Fruit fly (Drosophila melanogaster) whole organism, embryonic: Measurements from ENCODE around the gene Ugt36F1.

Experiments
- BEAF-32 ChIP-seq: fragments of 200-800 bp; sonication (Bioruptor generic); optimal IDR thresholded peaks from 3 replicates; lab custom pipeline; 2017; ENCODE audit warnings: missing biosample characterization, missing genetic modification characterization, mild to moderate bottlenecking, moderate library complexity, missing genetic modification reagents
- Blimp-1 ChIP-seq: fragments of 200-800 bp; sonication (Bioruptor generic); optimal IDR thresholded peaks from 3 replicates; lab custom pipeline; 2018; ENCODE audit warnings: missing biosample characterization, missing genetic modification characterization, mild to moderate bottlenecking, moderate library complexity, missing genetic modification reagents
- Bteb2 ChIP-seq: fragments of 200-800 bp; sonication (Bioruptor generic); optimal IDR thresholded peaks from 2 replicates; lab custom pipeline; 2016; ENCODE audit warnings: missing biosample characterization, missing genetic modification characterization
- CG10147 ChIP-seq: fragments of 200-800 bp; sonication (Bioruptor generic); optimal IDR thresholded peaks from 2 replicates; lab custom pipeline; 2019; ENCODE audit warnings: missing biosample characterization, mild to moderate bottlenecking, missing genetic modification characterization, moderate library complexity
- CG10366 ChIP-seq: fragments of 200-800 bp; sonication (Bioruptor generic); IDR thresholded peaks from 2 replicates; pipeline ENCODE4 v1.3.6; 2022; ENCODE audit warnings: missing biosample characterization, missing genetic modification characterization
- CG11560 ChIP-seq: fragments of 200-800 bp; sonication (Bioruptor generic); IDR thresholded peaks from 3 replicates; pipeline ENCODE4 v1.3.6; 2022; ENCODE audit warnings: missing biosample characterization, missing genetic modification characterization
- CG13296 ChIP-seq: fragments of 200-800 bp; sonication (Bioruptor generic); optimal IDR thresholded peaks from 3 replicates; lab custom pipeline; 2018; ENCODE audit warnings: missing biosample characterization, mild to moderate bottlenecking, missing genetic modification characterization
- CG13424 ChIP-seq: fragments of 200-800 bp; sonication (Bioruptor generic); optimal IDR thresholded peaks from 2 replicates; lab custom pipeline; 2019; ENCODE audit warnings: missing biosample characterization, mild to moderate bottlenecking, missing genetic modification characterization, moderate library complexity
- CG13775 ChIP-seq: fragments of 200-800 bp; sonication (Bioruptor generic); optimal IDR thresholded peaks from 3 replicates; lab custom pipeline; 2017; ENCODE audit warnings: missing biosample characterization, mild to moderate bottlenecking, missing genetic modification characterization
- CG15011 ChIP-seq: fragments of 200-800 bp; sonication (Bioruptor generic); optimal IDR thresholded peaks from 3 replicates; lab custom pipeline; 2018; ENCODE audit warnings: missing biosample characterization, mild to moderate bottlenecking, missing genetic modification characterization
- CG17612 ChIP-seq: fragments of 200-800 bp; sonication (Bioruptor generic); IDR thresholded peaks from 2 replicates; pipeline ENCODE4 v1.3.6; 2022; ENCODE audit warnings: missing biosample characterization, missing genetic modification characterization
- CG18262 ChIP-seq: fragments of 200-800 bp; optimal IDR thresholded peaks from 3 replicates; lab custom pipeline; 2019; ENCODE audit warnings: missing biosample characterization, mild to moderate bottlenecking, missing genetic modification characterization, moderate library complexity
- CG1832 ChIP-seq: fragments of 200-800 bp; sonication (Bioruptor generic); optimal IDR thresholded peaks from 2 replicates; lab custom pipeline; 2017; ENCODE audit warnings: missing biosample characterization, mild to moderate bottlenecking, missing genetic modification characterization, inconsistent platforms
- CG2120 ChIP-seq: fragments of 200-800 bp; sonication (Bioruptor generic); optimal IDR thresholded peaks from 3 replicates; lab custom pipeline; 2016; ENCODE audit warnings: missing biosample characterization, missing genetic modification characterization
- CG30431 ChIP-seq: fragments of 200-800 bp; sonication (Bioruptor generic); optimal IDR thresholded peaks from 2 replicates; lab custom pipeline; 2017; ENCODE audit warnings: missing biosample characterization, missing genetic modification characterization
- CG31224 ChIP-seq: fragments of 200-800 bp; sonication (Bioruptor generic); IDR thresholded peaks from 2 replicates; pipeline ENCODE4 v1.3.6; 2022; ENCODE audit warnings: missing biosample characterization, missing genetic modification characterization
- CG34422 ChIP-seq: fragments of 200-800 bp; sonication (Bioruptor generic); IDR thresholded peaks from 3 replicates; pipeline ENCODE4 v1.3.6; 2022; ENCODE audit warnings: missing biosample characterization, missing genetic modification characterization
- CG4282 ChIP-seq: fragments of 200-800 bp; sonication (Bioruptor generic); optimal IDR thresholded peaks from 2 replicates; lab custom pipeline; 2016; ENCODE audit warnings: missing biosample characterization, missing genetic modification characterization
- CG4328 ChIP-seq: fragments of 200-800 bp; sonication (Bioruptor generic); optimal IDR thresholded peaks from 3 replicates; lab custom pipeline; 2017; ENCODE audit warnings: missing biosample characterization, missing genetic modification reagents, missing genetic modification characterization
- CG43689 ChIP-seq: fragments of 200-800 bp; sonication (Bioruptor generic); IDR thresholded peaks from 2 replicates; pipeline ENCODE4 v1.3.6; 2022; ENCODE audit warnings: missing biosample characterization, missing genetic modification characterization
- CG4730 ChIP-seq: fragments of 200-800 bp; sonication (Bioruptor generic); IDR thresholded peaks from 2 replicates; pipeline ENCODE4 v1.3.6; 2022; ENCODE audit warnings: missing biosample characterization, missing genetic modification characterization
- CG5953 ChIP-seq: fragments of 200-800 bp; sonication (Bioruptor generic); IDR thresholded peaks from 2 replicates; pipeline ENCODE4 v1.3.6; 2022; ENCODE audit warnings: missing biosample characterization, missing genetic modification characterization
- CG7963 ChIP-seq: fragments of 200-800 bp; sonication (Bioruptor generic); IDR thresholded peaks from 3 replicates; pipeline ENCODE4 v1.3.6; 2022; ENCODE audit warnings: missing biosample characterization, missing genetic modification characterization; ENCODE audit not compliant: partially characterized antibody
- CG8944 ChIP-seq: fragments of 200-800 bp; sonication (Bioruptor generic); optimal IDR thresholded peaks from 3 replicates; lab custom pipeline; 2016; ENCODE audit warnings: missing biosample characterization, missing genetic modification characterization
- CHES-1-like ChIP-seq: fragments of 200-800 bp; sonication (Bioruptor generic); optimal IDR thresholded peaks from 2 replicates; lab custom pipeline; 2016; ENCODE audit warnings: missing biosample characterization, missing genetic modification characterization
- Dbx ChIP-seq: fragments of 200-800 bp; sonication (Bioruptor generic); IDR thresholded peaks from 3 replicates; pipeline ENCODE4 v1.3.6; 2022; ENCODE audit warnings: missing biosample characterization, missing genetic modification characterization
- E2f2 ChIP-seq: fragments of 200-800 bp; sonication (Bioruptor generic); IDR thresholded peaks from 2 replicates; pipeline ENCODE4 v1.3.6; 2022; ENCODE audit warnings: missing biosample characterization, missing genetic modification characterization
- ERR ChIP-seq: fragments of 200-800 bp; sonication (Bioruptor generic); optimal IDR thresholded peaks from 2 replicates; lab custom pipeline; 2016; ENCODE audit warnings: missing biosample characterization, missing genetic modification characterization
- Elba2 ChIP-seq: fragments of 200-800 bp; sonication (Bioruptor generic); optimal IDR thresholded peaks from 3 replicates; lab custom pipeline; 2016; ENCODE audit warnings: missing biosample characterization, missing genetic modification characterization
- Kr ChIP-seq: fragments of 200-800 bp; sonication (Bioruptor generic); optimal IDR thresholded peaks from 2 replicates; lab custom pipeline; 2017; ENCODE audit warnings: missing biosample characterization, mild to moderate bottlenecking, missing genetic modification characterization
- Max ChIP-seq: fragments of 200-800 bp; sonication (Bioruptor generic); optimal IDR thresholded peaks from 2 replicates; lab custom pipeline; 2016; ENCODE audit warnings: missing biosample characterization, mild to moderate bottlenecking, missing genetic modification characterization
- Nf-YA ChIP-seq: fragments of 200-800 bp; sonication (Bioruptor generic); IDR thresholded peaks from 2 replicates; pipeline ENCODE4 v1.3.6; 2022; ENCODE audit warnings: missing biosample characterization, missing genetic modification characterization
- Sry-β ChIP-seq: fragments of 200-800 bp; sonication (Bioruptor generic); optimal IDR thresholded peaks from 2 replicates; lab custom pipeline; 2018; ENCODE audit warnings: missing biosample characterization, mild to moderate bottlenecking, missing genetic modification characterization, moderate library complexity
- Ssrp ChIP-seq: fragments of 200-800 bp; sonication (Bioruptor generic); optimal IDR thresholded peaks from 2 replicates; lab custom pipeline; 2018; ENCODE audit warnings: missing biosample characterization, mild to moderate bottlenecking, missing genetic modification characterization, moderate library complexity
- TFAM ChIP-seq: fragments of 200-800 bp; sonication (Bioruptor generic); optimal IDR thresholded peaks from 2 replicates; lab custom pipeline; 2017; ENCODE audit warnings: missing biosample characterization, missing genetic modification characterization, inconsistent platforms
- Tbp ChIP-seq: fragments of >200 bp; optimal IDR thresholded peaks from 2 replicates; lab custom pipeline; 2018; ENCODE audit warnings: missing biosample characterization, missing genetic modification characterization
- Xrp1 ChIP-seq: fragments of 200-800 bp; sonication (Bioruptor generic); IDR thresholded peaks from 2 replicates; pipeline ENCODE4 v1.3.6; 2022; ENCODE audit warnings: missing biosample characterization, missing genetic modification characterization
- bab2 ChIP-seq: fragments of 200-800 bp; sonication (Bioruptor generic); optimal IDR thresholded peaks from 2 replicates; lab custom pipeline; 2016; ENCODE audit warnings: missing biosample characterization, missing genetic modification characterization
- chm ChIP-seq: fragments of 200-800 bp; sonication (Bioruptor generic); IDR thresholded peaks from 2 replicates; pipeline ENCODE4 v1.3.6; 2022; ENCODE audit warnings: missing biosample characterization, missing genetic modification characterization
- dysf ChIP-seq: fragments of 200-800 bp; sonication (Bioruptor generic); IDR thresholded peaks from 3 replicates; pipeline ENCODE4 v1.3.6; 2022; ENCODE audit warnings: missing biosample characterization, missing genetic modification characterization
- gt ChIP-seq: fragments of 200-800 bp; sonication (Bioruptor generic); IDR thresholded peaks from 2 replicates; pipeline ENCODE4 v1.3.6; 2022; ENCODE audit warnings: missing biosample characterization, missing genetic modification characterization
- ham ChIP-seq: fragments of 200-800 bp; sonication (Bioruptor generic); IDR thresholded peaks from 2 replicates; pipeline ENCODE4 v1.3.6; 2022; ENCODE audit warnings: missing biosample characterization, missing genetic modification characterization
- kni ChIP-seq: fragments of 200-800 bp; sonication (Bioruptor generic); optimal IDR thresholded peaks from 3 replicates; lab custom pipeline; 2017; ENCODE audit warnings: mild to moderate bottlenecking, missing biosample characterization, missing genetic modification reagents, missing genetic modification characterization
- repo ChIP-seq: fragments of 200-800 bp; sonication (Bioruptor generic); optimal IDR thresholded peaks from 2 replicates; lab custom pipeline; 2016; ENCODE audit warnings: missing biosample characterization, missing genetic modification characterization
- row ChIP-seq: fragments of 200-800 bp; sonication (Bioruptor generic); IDR thresholded peaks from 3 replicates; pipeline ENCODE4 v1.3.6; 2022; ENCODE audit warnings: missing biosample characterization, missing genetic modification characterization
- tin ChIP-seq: fragments of 200-800 bp; sonication (Bioruptor generic); optimal IDR thresholded peaks from 3 replicates; lab custom pipeline; 2016; ENCODE audit warnings: missing biosample characterization, missing genetic modification characterization
- trh ChIP-seq: fragments of 200-800 bp; sonication (Bioruptor generic); optimal IDR thresholded peaks from 2 replicates; lab custom pipeline; 2016; ENCODE audit warnings: missing biosample characterization, missing genetic modification characterization
- vnd ChIP-seq: fragments of 200-800 bp; sonication (Bioruptor generic); IDR thresholded peaks from 3 replicates; pipeline ENCODE4 v1.3.6; 2022; ENCODE audit warnings: missing biosample characterization, missing genetic modification characterization; ENCODE audit not compliant: partially characterized antibody
- wdn ChIP-seq: fragments of 200-800 bp; sonication (Bioruptor generic); IDR thresholded peaks from 2 replicates; pipeline ENCODE4 v1.3.6; 2022; ENCODE audit warnings: missing biosample characterization, missing genetic modification characterization

Ugt36F1 gene

dm6 chr2L:18830587-18831528 lies 11.7 kb downstream of the Ugt36F1 start, which contains the start of the genes CG17597 and ScpX (continued):
- no peak for TF ChIP-seq CG17612 (GFP tag; lab: Robert Waterston, UW)
- peak; percentile 88 for TF ChIP-seq CG7963 (GFP tag; lab: Robert Waterston, UW)
- no peak for TF ChIP-seq TFAM (GFP tag; lab: Kevin White, UChicago)
- peak; percentile 79 for TF ChIP-seq CG2120 (GFP tag; lab: Kevin White, UChicago)
- peak; percentile 68 for TF ChIP-seq Max (GFP tag; lab: Kevin White, UChicago)
- TF ChIP-seq gt (GFP tag; lab: Robert Waterston, UW) = no peak
- peak; percentile 62 for TF ChIP-seq tin (GFP tag; lab: Kevin White, UChicago)
- peak; percentile 82 for TF ChIP-seq CG11560 (tag; lab: Robert Waterston, UW)
- peak; percentile 55 for TF ChIP-seq Bteb2 (GFP tag; lab: Kevin White, UChicago)
- peak; percentile 61; the same call in 2 of the 3 replicates for TF ChIP-seq Dbx (GFP tag; lab: Robert Waterston, UW)
- 0 out of 2 replicates have a peak, but pooled peaks have one; percentile 17 for TF ChIP-seq CG4730 (GFP tag; lab: Robert Waterston, UW)
- peak; percentile 92 for TF ChIP-seq E2f2 (GFP tag; lab: Robert Waterston, UW)
- TF ChIP-seq CG13424 (tag; lab: Kevin White, UChicago) = peak; percentile 67
- TF ChIP-seq Xrp1 = peak; percentile 51
- peak; percentile 47 for TF ChIP-seq CG30431 (GFP tag; lab: Kevin White, UChicago)
- TF ChIP-seq CG13775 = peak; percentile 74
- TF ChIP-seq CG4328 (GFP tag; lab: Kevin White, UChicago) = peak; percentile 29
- TF ChIP-seq Sry-β (GFP tag; lab: Kevin White, UChicago) = peak; percentile 100
- no peak for TF ChIP-seq CG43689
- peak; percentile 64 for TF ChIP-seq Blimp-1
- TF ChIP-seq CG18262 (tag; lab: Kevin White, UChicago) = peak; percentile 63
- TF ChIP-seq CG4282 (GFP tag; lab: Kevin White, UChicago) = no peak
- peak; percentile 29 for TF ChIP-seq CG10366 (GFP tag; lab: Robert Waterston, UW)
- TF ChIP-seq CHES-1-like = peak; percentile 57
- no peak for TF ChIP-seq ERR (GFP tag; lab: Kevin White, UChicago)
- TF ChIP-seq CG34422 (GFP tag; lab: Robert Waterston, UW) = 0 out of 3 replicates have a peak, but pooled peaks have one; percentile 55
- peak; percentile 56 for TF ChIP-seq Tbp (GFP tag; lab: Kevin White, UChicago)
- TF ChIP-seq CG15011 = peak; percentile 39
- TF ChIP-seq CG10147 (GFP tag; lab: Kevin White, UChicago) = peak; percentile 60
- no peak for TF ChIP-seq CG5953 (GFP tag; lab: Robert Waterston, UW)
- no peak for TF ChIP-seq CG1832 (GFP tag; lab: Kevin White, UChicago)
- TF ChIP-seq CG13296 (GFP tag; lab: Kevin White, UChicago) = peak; percentile 25
- TF ChIP-seq ham (GFP tag; lab: Robert Waterston, UW) = no peak
- TF ChIP-seq CG31224 = peak; percentile 19; the same call in 1 of the 2 replicates
- TF ChIP-seq vnd (GFP tag; lab: Robert Waterston, UW) = peak; percentile 82
- no peak for TF ChIP-seq Nf-YA
- peak; percentile 94 for TF ChIP-seq row (GFP tag; lab: Robert Waterston, UW)
- TF ChIP-seq Ssrp (tag; lab: Kevin White, UChicago) = peak; percentile 54
- TF ChIP-seq kni (GFP tag; lab: Kevin White, UChicago) = peak; percentile 61
- TF ChIP-seq CG8944 (GFP tag; lab: Kevin White, UChicago) = peak; percentile 46
- TF ChIP-seq repo = peak; percentile 63
- 0 out of 2 replicates have a peak, but pooled peaks have one; percentile 17 for TF ChIP-seq wdn (GFP tag; lab: Robert Waterston, UW)
- TF ChIP-seq trh (GFP tag; lab: Kevin White, UChicago) = no peak
- no peak; the same call in 2 of the 3 replicates for TF ChIP-seq dysf (GFP tag; lab: Robert Waterston, UW)
- peak; percentile 59 for TF ChIP-seq bab2 (GFP tag; lab: Kevin White, UChicago)
- TF ChIP-seq Kr (GFP tag; lab: Kevin White, UChicago) = no peak
- peak; percentile 81 for TF ChIP-seq BEAF-32 (GFP tag; lab: Kevin White, UChicago)
- TF ChIP-seq chm (GFP tag; lab: Robert Waterston, UW) = no peak
- TF ChIP-seq Elba2 (GFP tag; lab: Kevin White, UChicago) = peak; percentile 14
